Fruit fly (Drosophila melanogaster) whole organism, wandering third instar larva: ENCODE measurements around the gene CG9135.

Experiments used
- Abd-B ChIP-seq: fragments of >200 bp; optimal IDR thresholded peaks from 2 replicates; lab custom pipeline; 2017; ENCODE audit warnings: missing biosample characterization, missing genetic modification characterization
- CrebA ChIP-seq: fragments of 200-800 bp; sonication (Bioruptor generic); optimal IDR thresholded peaks from 2 replicates; lab custom pipeline; 2016; ENCODE audit warnings: missing biosample characterization, mild to moderate bottlenecking, missing genetic modification characterization, borderline replicate concordance
- Mio ChIP-seq: sonication (Bioruptor generic); optimal IDR thresholded peaks from 2 replicates; lab custom pipeline; 2016; ENCODE audit warnings: missing biosample characterization, missing genetic modification characterization
- Myc ChIP-seq: fragments of >200 bp; optimal IDR thresholded peaks from 2 replicates; lab custom pipeline; 2017
- OdsH ChIP-seq: fragments of 200-800 bp; sonication (Bioruptor generic); optimal IDR thresholded peaks from 2 replicates; lab custom pipeline; 2016; ENCODE audit warnings: missing biosample characterization, mild to moderate bottlenecking, missing genetic modification characterization
- Sp1 ChIP-seq: fragments of 200-800 bp; sonication (Bioruptor generic); optimal IDR thresholded peaks from 3 replicates; lab custom pipeline; 2019; ENCODE audit warnings: missing biosample characterization, mild to moderate bottlenecking, missing genetic modification characterization, moderate library complexity
- Vsx2 ChIP-seq: fragments of 200-300, 225-300 bp; sonication (Bioruptor generic); optimal IDR thresholded peaks from 2 replicates; lab custom pipeline; 2018; ENCODE audit warnings: missing biosample characterization, missing genetic modification characterization; ENCODE audit not compliant: partially characterized antibody
- lola ChIP-seq: fragments of >200 bp; optimal IDR thresholded peaks from 2 replicates; lab custom pipeline; 2017; ENCODE audit warnings: missing biosample characterization, missing genetic modification characterization
- psq ChIP-seq: fragments of 200-800 bp; sonication (Bioruptor generic); optimal IDR thresholded peaks from 3 replicates; lab custom pipeline; 2017; ENCODE audit warnings: missing biosample characterization, mild to moderate bottlenecking, missing genetic modification characterization, moderate library complexity
- usp ChIP-seq: fragments of >200 bp; optimal IDR thresholded peaks from 2 replicates; lab custom pipeline; 2017; ENCODE audit warnings: missing biosample characterization, missing genetic modification characterization

DNA sequence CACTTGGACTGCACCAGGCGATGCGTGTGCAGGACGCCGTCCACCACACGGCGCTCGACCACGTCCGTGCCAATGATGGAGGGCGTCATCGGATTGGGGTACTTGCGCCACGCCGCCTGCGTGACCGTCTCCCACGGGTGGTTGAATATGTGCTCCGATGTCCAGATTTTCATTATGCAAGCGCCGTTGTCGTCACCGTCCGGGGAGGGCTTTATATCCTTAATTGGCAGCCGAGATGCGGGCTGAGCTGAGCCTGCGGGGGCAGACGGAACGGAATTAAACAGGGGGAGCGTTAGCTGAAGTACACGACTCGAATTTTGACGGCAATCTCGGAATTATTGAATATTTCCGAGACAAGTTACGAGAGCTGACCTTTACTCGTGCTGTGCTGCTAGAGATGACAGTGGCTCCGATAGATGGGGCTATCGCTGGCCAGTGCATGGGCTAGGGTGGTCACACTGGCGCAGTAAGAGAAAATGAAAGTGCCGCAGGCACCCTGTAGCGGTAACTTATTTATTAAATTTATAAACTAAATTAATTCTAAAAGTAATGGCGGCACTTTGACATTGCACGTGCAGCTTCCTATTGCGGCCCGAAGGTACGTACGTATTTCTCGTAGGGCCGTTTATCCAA lies 3.0 kb upstream of the CG9135 start, which contains the start of gene IPIP:
- no peak for TF ChIP-seq CrebA
- no peak for TF ChIP-seq Abd-B
- no peak for TF ChIP-seq Vsx2 (GFP tag; lab: Kevin White, UChicago)
- TF ChIP-seq Mio, result no peak
- TF ChIP-seq psq, result no peak
- no peak for TF ChIP-seq Myc (lab: Kevin White, UChicago)
- peak; percentile 5 for TF ChIP-seq OdsH (GFP tag; lab: Kevin White, UChicago)
- no peak for TF ChIP-seq usp (GFP tag; lab: Kevin White, UChicago)
- TF ChIP-seq lola (GFP tag; lab: Kevin White, UChicago), result no peak
- peak; percentile 30 for TF ChIP-seq Sp1 (GFP tag; lab: Kevin White, UChicago)
